Fruit fly (Drosophila melanogaster): ENCODE results near the gene Frl.
A peak's percentile ranks its signal among the peaks of the same experiment; 100 is the strongest.

DNA sequence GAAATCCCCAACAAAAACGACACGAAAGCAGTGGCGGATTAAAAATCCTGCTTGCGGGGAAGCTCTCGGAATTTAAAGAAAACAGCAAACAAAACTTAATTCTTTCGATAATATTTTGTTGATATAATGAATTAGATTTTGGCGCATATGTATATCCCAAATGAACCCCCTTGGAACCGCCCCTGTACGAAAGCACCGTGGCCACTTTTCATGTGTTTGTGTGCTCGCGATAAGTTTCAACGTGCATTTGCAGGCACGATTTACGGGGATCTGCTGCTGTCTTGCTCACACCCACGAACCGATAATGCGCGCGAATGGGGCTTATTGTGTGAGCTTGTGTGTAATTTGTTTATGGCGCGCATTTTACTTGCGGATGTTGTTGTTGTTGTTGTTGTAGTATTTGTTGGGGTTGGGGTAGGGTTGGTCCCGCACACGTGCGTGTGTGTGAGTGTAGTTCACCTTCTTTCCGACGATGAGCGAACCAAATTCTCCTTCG, 48.0 kb upstream of the Frl start:
- TF ChIP-seq psq (GFP tag; optimal IDR thresholded peaks at IDR 0.05) (peak; percentile 97), sage (GFP tag; optimal IDR thresholded peaks at IDR 0.05) (no peak), Sp1 (GFP tag; optimal IDR thresholded peaks at IDR 0.05) (peak; percentile 95)

All from whole organism, wandering third instar larva.